Fruit fly (Drosophila melanogaster): ENCODE measurements around the gene Tpt.

Gene Tpt

dm6 chr3L:8395630-8396168, 9.4 kb downstream of the Tpt start, which contains the start of gene CG7120 (continued):
- peak; percentile 71 for TF ChIP-seq phol (tag; optimal IDR thresholded peaks at IDR 0.05)
- no peak for TF ChIP-seq C15 (GFP tag; IDR thresholded peaks at IDR 0.05)
- TF ChIP-seq sna (GFP tag; IDR thresholded peaks at IDR 0.05; ENCODE audit: partially characterized antibody): no peak
- no peak for TF ChIP-seq ssp (GFP tag; IDR thresholded peaks at IDR 0.05)
- TF ChIP-seq tx (GFP tag; optimal IDR thresholded peaks at IDR 0.05): peak; percentile 4
- no peak for TF ChIP-seq BEAF-32 (GFP tag; optimal IDR thresholded peaks at IDR 0.05)
- TF ChIP-seq MESR4 (GFP tag; optimal IDR thresholded peaks at IDR 0.05): peak; percentile 17
- TF ChIP-seq PHDP (tag; optimal IDR thresholded peaks at IDR 0.05): peak; percentile 55
- TF ChIP-seq ara (GFP tag; IDR thresholded peaks at IDR 0.05): peak; percentile 43
- no peak for TF ChIP-seq Neu2 (GFP tag; optimal IDR thresholded peaks at IDR 0.05; ENCODE audit: borderline replicate concordance)
- TF ChIP-seq CG10274 (GFP tag; optimal IDR thresholded peaks at IDR 0.05): no peak
- no peak for TF ChIP-seq nom (GFP tag; optimal IDR thresholded peaks at IDR 0.05)
- TF ChIP-seq crc (GFP tag; optimal IDR thresholded peaks at IDR 0.05): no peak
- TF ChIP-seq exex (tag; optimal IDR thresholded peaks at IDR 0.05): no peak
- TF ChIP-seq cad (GFP tag; optimal IDR thresholded peaks at IDR 0.05): no peak
- no peak for TF ChIP-seq esg (GFP tag; conservative IDR thresholded peaks at IDR 0.05)
- peak; percentile 33 for TF ChIP-seq CG1603 (tag; optimal IDR thresholded peaks at IDR 0.05)
- no peak for TF ChIP-seq Fer1 (GFP tag; optimal IDR thresholded peaks at IDR 0.05)
- no peak for TF ChIP-seq CG14441 (GFP tag; IDR thresholded peaks at IDR 0.05)
- TF ChIP-seq nerfin-2 (GFP tag; IDR thresholded peaks at IDR 0.05; ENCODE audit: partially characterized antibody): peak; percentile 25
- TF ChIP-seq CG8765 (GFP tag; IDR thresholded peaks at IDR 0.05): no peak; the same call in 1 of the 2 replicates
- no peak for TF ChIP-seq sima (GFP tag; optimal IDR thresholded peaks at IDR 0.05)
- peak; percentile 51 for TF ChIP-seq CG8089 (GFP tag; optimal IDR thresholded peaks at IDR 0.05)
- peak; percentile 35; the same call in 1 of the 2 replicates for TF ChIP-seq CG31441 (GFP tag; IDR thresholded peaks at IDR 0.05)
- TF ChIP-seq CTCF (GFP tag; optimal IDR thresholded peaks at IDR 0.05): peak; percentile 4
- no peak for TF ChIP-seq lmd (GFP tag; IDR thresholded peaks at IDR 0.05)
- TF ChIP-seq Vsx1 (GFP tag; optimal IDR thresholded peaks at IDR 0.05): no peak
- no peak for TF ChIP-seq NFAT (GFP tag; IDR thresholded peaks at IDR 0.05)
- TF ChIP-seq CG11085 (GFP tag; IDR thresholded peaks at IDR 0.05): no peak
- TF ChIP-seq CG14860 (GFP tag; IDR thresholded peaks at IDR 0.05; ENCODE audit: partially characterized antibody): no peak
- TF ChIP-seq CG6683 (GFP tag; optimal IDR thresholded peaks at IDR 0.05): no peak
- peak; percentile 41; the same call in 1 of the 2 replicates for TF ChIP-seq CG14014 (GFP tag; IDR thresholded peaks at IDR 0.05)
- no peak for TF ChIP-seq CHES-1-like (GFP tag; optimal IDR thresholded peaks at IDR 0.05)
- peak; percentile 18 to 55 for TF ChIP-seq Hr51 (GFP tag; optimal IDR thresholded peaks at IDR 0.05)
- peak; percentile 48 for TF ChIP-seq Hand (GFP tag; optimal IDR thresholded peaks at IDR 0.05)
- TF ChIP-seq ranshi (GFP tag; IDR thresholded peaks at IDR 0.05): no peak
- no peak for TF ChIP-seq CG17359 (tag; optimal IDR thresholded peaks at IDR 0.05)
- peak; percentile 27 for TF ChIP-seq bcd (GFP tag; optimal IDR thresholded peaks at IDR 0.05)
- no peak for TF ChIP-seq CG2199 (GFP tag; IDR thresholded peaks at IDR 0.05)
- peak; percentile 48 for TF ChIP-seq CG14710 (tag; optimal IDR thresholded peaks at IDR 0.05)
- peak; percentile 55 for TF ChIP-seq odd (GFP tag; optimal IDR thresholded peaks at IDR 0.05)
- no peak for TF ChIP-seq CG30020 (tag; optimal IDR thresholded peaks at IDR 0.05)
- TF ChIP-seq CG10147 (GFP tag; optimal IDR thresholded peaks at IDR 0.05): no peak
- peak; percentile 31 for TF ChIP-seq CG18476 (GFP tag; optimal IDR thresholded peaks at IDR 0.05)
- peak; percentile 61 for TF ChIP-seq CG4820 (GFP tag; optimal IDR thresholded peaks at IDR 0.05)
- TF ChIP-seq crol (GFP tag; IDR thresholded peaks at IDR 0.05): no peak
- peak; percentile 54 for TF ChIP-seq CG9437 (GFP tag; optimal IDR thresholded peaks at IDR 0.05)
- no peak for TF ChIP-seq unc-4 (GFP tag; IDR thresholded peaks at IDR 0.05; ENCODE audit: partially characterized antibody)
- TF ChIP-seq CG30431 (GFP tag; optimal IDR thresholded peaks at IDR 0.05): peak; percentile 36
- TF ChIP-seq CG6765 (GFP tag; optimal IDR thresholded peaks at IDR 0.05): no peak
- no peak for TF ChIP-seq otp (GFP tag; IDR thresholded peaks at IDR 0.05)

Measured in whole organism, embryonic.